Fruit fly (Drosophila melanogaster) whole organism, prepupa: ENCODE data around the gene CG6184.

Source experiments
- Blimp-1 ChIP-seq: fragments of 200-800 bp; sonication (Bioruptor generic); optimal IDR thresholded peaks from 3 replicates; lab custom pipeline; 2017; ENCODE audit warnings: missing biosample characterization, missing genetic modification characterization, mild to moderate bottlenecking, moderate library complexity, missing genetic modification reagents
- CG10631 ChIP-seq: fragments of 200-800 bp; sonication (Bioruptor generic); optimal IDR thresholded peaks from 2 replicates; lab custom pipeline; 2016; ENCODE audit warnings: missing biosample characterization, missing genetic modification characterization
- CG10669 ChIP-seq: fragments of 200-800 bp; sonication (Bioruptor generic); optimal IDR thresholded peaks from 3 replicates; lab custom pipeline; 2018; ENCODE audit warnings: missing biosample characterization, mild to moderate bottlenecking, missing genetic modification characterization, moderate library complexity
- CG11762 ChIP-seq: fragments of 200-800 bp; sonication (Bioruptor generic); optimal IDR thresholded peaks from 3 replicates; lab custom pipeline; 2016; ENCODE audit warnings: missing biosample characterization, missing genetic modification characterization; ENCODE audit not compliant: insufficient read depth
- CG16779 ChIP-seq: fragments of 200-800 bp; sonication (Bioruptor generic); optimal IDR thresholded peaks from 3 replicates; lab custom pipeline; 2017; ENCODE audit warnings: missing biosample characterization, mild to moderate bottlenecking, missing genetic modification characterization
- CG3032 ChIP-seq: fragments of 200-800 bp; optimal IDR thresholded peaks from 2 replicates; lab custom pipeline; 2019; ENCODE audit warnings: missing biosample characterization, mild to moderate bottlenecking, missing genetic modification characterization, moderate library complexity
- CG34406 ChIP-seq: fragments of 200-800 bp; sonication (Bioruptor generic); optimal IDR thresholded peaks from 3 replicates; lab custom pipeline; 2016; ENCODE audit warnings: missing biosample characterization, missing genetic modification characterization
- CG3919 ChIP-seq: fragments of 200-800 bp; sonication (Bioruptor generic); optimal IDR thresholded peaks from 3 replicates; lab custom pipeline; 2016; ENCODE audit warnings: missing biosample characterization, missing genetic modification characterization
- CG4318 ChIP-seq: fragments of 200-800 bp; sonication (Bioruptor generic); optimal IDR thresholded peaks from 3 replicates; lab custom pipeline; 2017; ENCODE audit warnings: missing biosample characterization, mild to moderate bottlenecking, missing genetic modification characterization
- CG6163 ChIP-seq: fragments of 200-800 bp; sonication (Bioruptor generic); IDR thresholded peaks from 3 replicates; pipeline ENCODE4 v1.3.6; 2022; ENCODE audit warnings: missing biosample characterization, missing genetic modification characterization
- CG6808 ChIP-seq: fragments of 200-800 bp; sonication (Bioruptor generic); optimal IDR thresholded peaks from 3 replicates; lab custom pipeline; 2017; ENCODE audit warnings: missing biosample characterization, missing genetic modification characterization, mild to moderate bottlenecking, moderate library complexity, missing genetic modification reagents
- CG6854 ChIP-seq: fragments of 200-800 bp; sonication (Bioruptor generic); optimal IDR thresholded peaks from 2 replicates; lab custom pipeline; 2017; ENCODE audit warnings: missing biosample characterization, mild to moderate bottlenecking, missing genetic modification characterization
- CG7368 ChIP-seq: fragments of 200-800 bp; sonication (Bioruptor generic); optimal IDR thresholded peaks from 3 replicates; lab custom pipeline; 2016; ENCODE audit warnings: missing biosample characterization, missing genetic modification characterization
- CG8119 ChIP-seq: fragments of 200-800 bp; sonication (Bioruptor generic); IDR thresholded peaks from 3 replicates; pipeline ENCODE4 v1.3.6; 2022; ENCODE audit warnings: missing biosample characterization, missing genetic modification characterization
- Eip78C ChIP-seq: fragments of 200-800 bp; sonication (Bioruptor generic); peaks from one replicate; lab custom pipeline; 2016; ENCODE audit warnings: missing biosample characterization, missing genetic modification characterization
- Eip93F ChIP-seq: fragments of 200-800 bp; sonication (Bioruptor generic); optimal IDR thresholded peaks from 2 replicates; lab custom pipeline; 2016; ENCODE audit warnings: missing biosample characterization, mild to moderate bottlenecking, missing genetic modification characterization
- Ets21C ChIP-seq: fragments of 200-800 bp; sonication (Bioruptor generic); optimal IDR thresholded peaks from 3 replicates; lab custom pipeline; 2016; ENCODE audit warnings: missing biosample characterization, missing genetic modification characterization
- Hr38 ChIP-seq: sonication (Bioruptor generic); optimal IDR thresholded peaks from 2 replicates; lab custom pipeline; 2016; ENCODE audit warnings: missing biosample characterization, missing genetic modification characterization
- Hr39 ChIP-seq: fragments of 200-800 bp; sonication (Bioruptor generic); optimal IDR thresholded peaks from 2 replicates; lab custom pipeline; 2016; ENCODE audit warnings: missing biosample characterization, missing genetic modification characterization
- Hr4 ChIP-seq: fragments of 200-800 bp; sonication (Bioruptor generic); optimal IDR thresholded peaks from 3 replicates; lab custom pipeline; 2016; ENCODE audit warnings: missing biosample characterization, missing genetic modification characterization
- Met ChIP-seq: fragments of 200-800 bp; sonication (Bioruptor generic); optimal IDR thresholded peaks from 3 replicates; lab custom pipeline; 2016; ENCODE audit warnings: missing biosample characterization, missing genetic modification characterization
- OdsH ChIP-seq: fragments of 200-800 bp; sonication (Bioruptor generic); optimal IDR thresholded peaks from 3 replicates; lab custom pipeline; 2016; ENCODE audit warnings: missing biosample characterization, missing genetic modification characterization
- Smox ChIP-seq: fragments of 200-800 bp; sonication (Bioruptor generic); optimal IDR thresholded peaks from 3 replicates; lab custom pipeline; 2016; ENCODE audit warnings: missing biosample characterization, missing genetic modification characterization
- Sox14 ChIP-seq: fragments of 200-800 bp; sonication (Bioruptor generic); optimal IDR thresholded peaks from 3 replicates; lab custom pipeline; 2016; ENCODE audit warnings: missing biosample characterization, missing genetic modification characterization
- acj6 ChIP-seq: fragments of 200-800 bp; sonication (Bioruptor generic); optimal IDR thresholded peaks from 3 replicates; lab custom pipeline; 2016; ENCODE audit warnings: missing biosample characterization, missing genetic modification characterization
- cyc ChIP-seq: fragments of 200-800 bp; sonication (Bioruptor generic); optimal IDR thresholded peaks from 3 replicates; lab custom pipeline; 2016; ENCODE audit warnings: missing biosample characterization, missing genetic modification characterization
- esn ChIP-seq: fragments of 200-800 bp; sonication (Bioruptor generic); optimal IDR thresholded peaks from 2 replicates; lab custom pipeline; 2016; ENCODE audit warnings: missing biosample characterization, mild to moderate bottlenecking, missing genetic modification characterization, moderate library complexity
- fd59A ChIP-seq: fragments of 200-800 bp; sonication (Bioruptor generic); optimal IDR thresholded peaks from 2 replicates; lab custom pipeline; 2017; ENCODE audit warnings: missing biosample characterization, mild to moderate bottlenecking, missing genetic modification characterization, missing genetic modification reagents
- fd85E ChIP-seq: fragments of 200-800 bp; sonication (Bioruptor generic); optimal IDR thresholded peaks from 3 replicates; lab custom pipeline; 2016; ENCODE audit warnings: missing biosample characterization, missing genetic modification characterization
- fkh ChIP-seq: fragments of 200-800 bp; sonication (Bioruptor generic); optimal IDR thresholded peaks from 3 replicates; lab custom pipeline; 2017; ENCODE audit warnings: missing biosample characterization, mild to moderate bottlenecking, missing genetic modification characterization, moderate library complexity
- net ChIP-seq: fragments of 200-800 bp; sonication (Bioruptor generic); optimal IDR thresholded peaks from 3 replicates; lab custom pipeline; 2016; ENCODE audit warnings: missing biosample characterization, missing genetic modification characterization
- salr ChIP-seq, 2 experiments: fragments of 200-800 bp; sonication (Bioruptor generic); optimal IDR thresholded peaks; 3 replicates each; lab custom pipeline; 2016 to 2018; ENCODE audit warnings: missing biosample characterization in 2 of 2, missing genetic modification characterization in 2 of 2, mild to moderate bottlenecking in 1 of 2
- spab ChIP-seq: fragments of 200-800 bp; sonication (Bioruptor generic); optimal IDR thresholded peaks from 2 replicates; lab custom pipeline; 2017; ENCODE audit warnings: missing biosample characterization, mild to moderate bottlenecking, missing genetic modification characterization, missing genetic modification reagents
- svp ChIP-seq: fragments of 200-800 bp; sonication (Bioruptor generic); peaks from one replicate; lab custom pipeline; 2016; ENCODE audit warnings: missing biosample characterization, missing genetic modification characterization
- vri ChIP-seq: fragments of 200-800 bp; sonication (Bioruptor generic); optimal IDR thresholded peaks from 3 replicates; lab custom pipeline; 2016; ENCODE audit warnings: missing biosample characterization, mild to moderate bottlenecking, missing genetic modification characterization

Gene CG6184

dm6 chr3R:19671223-19671991, 13.7 kb upstream of the CG6184 start, which contains the start of gene Naam (continued):
- TF ChIP-seq CG11762 (GFP tag; lab: Kevin White, UChicago) (peak; percentile 55), Hr4 (GFP tag; lab: Kevin White, UChicago) (peak; percentile 78), CG16779 (tag; lab: Kevin White, UChicago) (peak; percentile 32), Hr39 (GFP tag; lab: Kevin White, UChicago) (peak; percentile 76), vri (GFP tag; lab: Kevin White, UChicago) (peak; percentile 70), Ets21C (GFP tag; lab: Kevin White, UChicago) (peak; percentile 43), Blimp-1 (GFP tag; lab: Kevin White, UChicago) (peak; percentile 27), CG8119 (GFP tag; lab: Robert Waterston, UW) (peak; percentile 79), fkh (GFP tag; lab: Kevin White, UChicago) (peak; percentile 41), Eip93F (no peak), Sox14 (GFP tag; lab: Kevin White, UChicago) (peak; percentile 75), CG10631 (peak; percentile 61), salr (GFP tag; optimal IDR thresholded peaks at IDR 0.05; lab: Kevin White, UChicago) (peak in 1 of 2 experiments; percentile 29), Met (peak; percentile 77), acj6 (GFP tag; lab: Kevin White, UChicago) (peak; percentile 77), net (GFP tag; lab: Kevin White, UChicago) (peak; percentile 82), CG6163 (peak; percentile 89), CG6854 (no peak), OdsH (GFP tag; lab: Kevin White, UChicago) (peak; percentile 74), Eip78C (GFP tag; lab: Kevin White, UChicago) (peak; percentile 94), spab (GFP tag; lab: Kevin White, UChicago) (peak; percentile 47), CG3032 (tag; lab: Kevin White, UChicago) (peak; percentile 46), esn (GFP tag; lab: Kevin White, UChicago) (peak; percentile 81), cyc (GFP tag; lab: Kevin White, UChicago) (peak; percentile 68)

dm6 chr3R:19664713-19665112, 7.0 kb upstream of the CG6184 start, which contains the start of gene CG7432:
TSS of gene CG7432 (plus strand) at chr3R:19665007.
- no peak for TF ChIP-seq Smox (GFP tag; lab: Kevin White, UChicago)
- peak; percentile 86 for TF ChIP-seq Blimp-1 (GFP tag; lab: Kevin White, UChicago)
- TF ChIP-seq svp, result peak; percentile 48
- peak; percentile 10 for TF ChIP-seq Eip78C (GFP tag; lab: Kevin White, UChicago)

dm6 chr3R:19659448-19659847, 1.8 kb upstream of the CG6184 start, which contains the start of gene ort:
TSS of gene ort (plus strand) at chr3R:19659748.
- TF ChIP-seq vri (GFP tag; lab: Kevin White, UChicago), result no peak
- TF ChIP-seq CG34406 (GFP tag; lab: Kevin White, UChicago), result no peak

dm6 chr3R:19657235-19657634, 431 bp downstream of the CG6184 start:
- no peak for TF ChIP-seq CG6808 (GFP tag; lab: Kevin White, UChicago)

dm6 chr3R:19656455-19656854, 1.2 kb downstream of the CG6184 start:
- TF ChIP-seq Ets21C (GFP tag; lab: Kevin White, UChicago) (no peak), fd59A (GFP tag; lab: Kevin White, UChicago) (no peak), CG3919 (GFP tag; lab: Kevin White, UChicago) (no peak), Eip78C (GFP tag; lab: Kevin White, UChicago) (peak; percentile 52), Hr38 (GFP tag; lab: Kevin White, UChicago) (no peak), fd85E (GFP tag; lab: Kevin White, UChicago) (no peak), CG7368 (GFP tag; lab: Kevin White, UChicago) (peak; percentile 55), CG10669 (GFP tag; lab: Kevin White, UChicago) (no peak), CG4318 (GFP tag; lab: Kevin White, UChicago) (no peak), vri (GFP tag; lab: Kevin White, UChicago) (no peak), salr (GFP tag; optimal IDR thresholded peaks at IDR 0.05; lab: Kevin White, UChicago) (no peak), CG16779 (tag; lab: Kevin White, UChicago) (no peak), cyc (GFP tag; lab: Kevin White, UChicago) (no peak)
